Worm (Caenorhabditis elegans) whole organism, young adult: Measurements from ENCODE around the gene F22D3.4.

Experiments used
- C06A6.2 ChIP-seq: fragments of 200-800 bp; sonication (Bioruptor generic); conservative IDR thresholded peaks from 2 replicates; pipeline ENCODE4 v1.3.6; 2022; ENCODE audit warnings: missing genetic modification characterization, missing compliant biosample characterization
- F22D6.2 ChIP-seq: sonication (generic microtip); optimal IDR thresholded peaks from 2 replicates; lab custom pipeline; 2016; ENCODE audit warnings: mild to moderate bottlenecking, missing genetic modification characterization, missing compliant biosample characterization
- F37B4.10 ChIP-seq: fragments of 200-800 bp; sonication (Bioruptor generic); IDR thresholded peaks from 2 replicates; pipeline ENCODE4 v1.3.6; 2022; ENCODE audit warnings: missing genetic modification characterization, missing compliant biosample characterization
- F52B5.7 ChIP-seq: sonication (generic microtip); optimal IDR thresholded peaks from 2 replicates; lab custom pipeline; 2016; ENCODE audit warnings: mild to moderate bottlenecking, missing genetic modification characterization, missing compliant biosample characterization
- K11D2.4 ChIP-seq: fragments of 200-800 bp; sonication (Bioruptor generic); IDR thresholded peaks from 2 replicates; pipeline ENCODE4 v1.3.6; 2022; ENCODE audit warnings: missing genetic modification reagents, missing genetic modification characterization, missing compliant biosample characterization
- K12H6.12 ChIP-seq: fragments of 200-800 bp; sonication (Bioruptor generic); optimal IDR thresholded peaks from 2 replicates; lab custom pipeline; 2018; ENCODE audit warnings: mild to moderate bottlenecking, missing genetic modification characterization, missing compliant biosample characterization
- Y56A3A.18 ChIP-seq: fragments of 200-800 bp; sonication (Bioruptor generic); IDR thresholded peaks from 2 replicates; pipeline ENCODE4 v1.3.6; 2022; ENCODE audit warnings: missing genetic modification reagents, missing genetic modification characterization, missing compliant biosample characterization
- akir-1 ChIP-seq: fragments of 200-800 bp; sonication (Bioruptor generic); optimal IDR thresholded peaks from 2 replicates; lab custom pipeline; 2018; ENCODE audit warnings: mild to moderate bottlenecking, missing genetic modification characterization, moderate library complexity, missing compliant biosample characterization
- ama-1 ChIP-seq, 3 experiments: fragments of 150-350 bp in 1 of 3; sonication (generic microtip) in 2 of 3; optimal IDR thresholded peaks; 2 replicates each; lab custom pipeline; 2014 to 2018; ENCODE audit warnings: missing biosample characterization in 2 of 3, missing genetic modification characterization in 2 of 3, missing genetic modification reagents in 2 of 3
- athp-1 ChIP-seq: sonication (generic microtip); optimal IDR thresholded peaks from 2 replicates; lab custom pipeline; 2017; ENCODE audit warnings: mild to moderate bottlenecking, missing genetic modification characterization, missing compliant biosample characterization
- attf-6 ChIP-seq: fragments of 200-800 bp; sonication (Bioruptor generic); IDR thresholded peaks from 2 replicates; pipeline ENCODE4 v1.3.6; 2022; ENCODE audit warnings: missing genetic modification reagents, missing genetic modification characterization, missing compliant biosample characterization
- cebp-1 ChIP-seq, 2 experiments: fragments of 200-800 bp in 1 of 2; sonication (Bioruptor generic) in 1 of 2; sonication (generic microtip) in 1 of 2; IDR thresholded peaks in 1 of 2; optimal IDR thresholded peaks in 1 of 2; 2 replicates each; pipeline versions ENCODE4 v1.3.6 to Lab custom; 2017 to 2022; ENCODE audit warnings: missing compliant biosample characterization in 2 of 2, missing genetic modification characterization in 2 of 2, mild to moderate bottlenecking in 1 of 2, missing genetic modification reagents in 1 of 2, moderate library complexity in 1 of 2
- cebp-2 ChIP-seq: fragments of 200-800 bp; sonication (Bioruptor generic); IDR thresholded peaks from 2 replicates; pipeline ENCODE4 v1.3.6; 2022; ENCODE audit warnings: missing genetic modification characterization, missing compliant biosample characterization
- chd-7 ChIP-seq: sonication (generic microtip); optimal IDR thresholded peaks from 2 replicates; lab custom pipeline; 2016; ENCODE audit warnings: mild to moderate bottlenecking, missing genetic modification characterization, moderate library complexity, missing compliant biosample characterization
- efl-1 ChIP-seq: fragments of 150-350 bp; optimal IDR thresholded peaks from 2 replicates; lab custom pipeline; 2014; ENCODE audit warnings: missing biosample characterization, missing genetic modification reagents, missing genetic modification characterization
- egrh-3 ChIP-seq: fragments of 200-800 bp; sonication (Bioruptor generic); IDR thresholded peaks from 2 replicates; pipeline ENCODE4 v1.3.6; 2022; ENCODE audit warnings: missing genetic modification reagents, missing genetic modification characterization, missing compliant biosample characterization
- him-1 ChIP-seq: sonication (generic microtip); optimal IDR thresholded peaks from 2 replicates; lab custom pipeline; 2016; ENCODE audit warnings: missing genotype, missing genetic modification reagents, missing genetic modification characterization, missing compliant biosample characterization
- hlh-26 ChIP-seq: fragments of 200-800 bp; sonication (Bioruptor generic); conservative IDR thresholded peaks from 2 replicates; pipeline ENCODE4 v1.3.6; 2022; ENCODE audit warnings: missing genetic modification reagents, missing genetic modification characterization, missing compliant biosample characterization
- hmg-1.2 ChIP-seq: fragments of 200-800 bp; sonication (Bioruptor generic); IDR thresholded peaks from 2 replicates; pipeline ENCODE4 v1.3.6; 2022; ENCODE audit warnings: missing genetic modification reagents, missing genetic modification characterization, missing compliant biosample characterization
- hrde-1 ChIP-seq: sonication (generic microtip); optimal IDR thresholded peaks from 2 replicates; lab custom pipeline; 2016; ENCODE audit warnings: missing genetic modification characterization, mild to moderate bottlenecking, missing compliant biosample characterization, moderate library complexity, missing genotype, missing genetic modification reagents, borderline replicate concordance
- hsf-1 ChIP-seq: fragments of 200-800 bp; sonication (Bioruptor generic); IDR thresholded peaks from 2 replicates; pipeline ENCODE4 v1.3.6; 2022; ENCODE audit warnings: missing genetic modification reagents, missing genetic modification characterization, missing compliant biosample characterization
- lag-1 ChIP-seq: fragments of 200-800 bp; sonication (Bioruptor generic); IDR thresholded peaks from 2 replicates; pipeline ENCODE4 v1.3.6; 2022; ENCODE audit warnings: missing genetic modification reagents, missing genetic modification characterization, missing compliant biosample characterization
- let-607 ChIP-seq, 2 experiments: fragments of 200-800 bp in 1 of 2; sonication (Bioruptor generic) in 1 of 2; sonication (generic microtip) in 1 of 2; optimal IDR thresholded peaks; 2 replicates each; lab custom pipeline; 2016 to 2018; ENCODE audit warnings: mild to moderate bottlenecking in 2 of 2, missing compliant biosample characterization in 2 of 2, missing genetic modification characterization in 2 of 2, moderate library complexity in 2 of 2, missing genotype in 1 of 2
- lin-26 ChIP-seq: fragments of 200-800 bp; sonication (Bioruptor generic); IDR thresholded peaks from 2 replicates; pipeline ENCODE4 v1.3.6; 2022; ENCODE audit warnings: missing genetic modification reagents, missing genetic modification characterization, missing compliant biosample characterization
- lin-35 ChIP-seq, 3 experiments: fragments of 150-350 bp in 2 of 3; sonication (generic microtip) in 1 of 3; optimal IDR thresholded peaks; 2 replicates each; lab custom pipeline; 2014 to 2018; ENCODE audit warnings: missing biosample characterization in 3 of 3, missing genetic modification characterization in 3 of 3, missing genetic modification reagents in 3 of 3
- lin-40 ChIP-seq: sonication (generic microtip); optimal IDR thresholded peaks from 2 replicates; lab custom pipeline; 2016; ENCODE audit warnings: missing genetic modification characterization, mild to moderate bottlenecking, missing compliant biosample characterization, missing genotype, missing genetic modification reagents
- lin-54 ChIP-seq: fragments of 200-800 bp; sonication (Bioruptor generic); optimal IDR thresholded peaks from 2 replicates; lab custom pipeline; 2018; ENCODE audit warnings: mild to moderate bottlenecking, missing genetic modification characterization, missing compliant biosample characterization
- lir-1 ChIP-seq: fragments of 200-800 bp; sonication (Bioruptor generic); conservative IDR thresholded peaks from 2 replicates; pipeline ENCODE4 v1.3.6; 2022; ENCODE audit warnings: missing genetic modification reagents, missing genetic modification characterization, missing compliant biosample characterization
- madf-10 ChIP-seq: sonication (generic microtip); optimal IDR thresholded peaks from 2 replicates; lab custom pipeline; 2016; ENCODE audit warnings: mild to moderate bottlenecking, missing genetic modification characterization, missing compliant biosample characterization
- madf-3 ChIP-seq: fragments of 200-800 bp; sonication (Bioruptor generic); IDR thresholded peaks from 2 replicates; pipeline ENCODE4 v1.3.6; 2022; ENCODE audit warnings: missing genetic modification reagents, missing genetic modification characterization, missing compliant biosample characterization
- madf-6 ChIP-seq: fragments of 200-800 bp; sonication (Bioruptor generic); IDR thresholded peaks from 2 replicates; pipeline ENCODE4 v1.3.6; 2022; ENCODE audit warnings: missing genetic modification reagents, missing genetic modification characterization, missing compliant biosample characterization
- mel-28 ChIP-seq: sonication (generic microtip); optimal IDR thresholded peaks from 2 replicates; lab custom pipeline; 2016; ENCODE audit warnings: borderline replicate concordance, mild to moderate bottlenecking, missing genetic modification characterization, missing compliant biosample characterization
- mes-4 ChIP-seq: sonication (generic microtip); optimal IDR thresholded peaks from 2 replicates; lab custom pipeline; 2016; ENCODE audit warnings: missing genotype, missing genetic modification characterization, missing compliant biosample characterization
- nhr-179 ChIP-seq: sonication (generic microtip); optimal IDR thresholded peaks from 2 replicates; lab custom pipeline; 2016; ENCODE audit warnings: mild to moderate bottlenecking, missing genetic modification characterization, missing compliant biosample characterization
- nhr-80 ChIP-seq: sonication (generic microtip); optimal IDR thresholded peaks from 2 replicates; lab custom pipeline; 2016; ENCODE audit warnings: missing genetic modification characterization, missing compliant biosample characterization
- nhr-90 ChIP-seq: sonication (generic microtip); optimal IDR thresholded peaks from 2 replicates; lab custom pipeline; 2016; ENCODE audit warnings: missing genotype, mild to moderate bottlenecking, missing genetic modification characterization, missing compliant biosample characterization
- pbrm-1 ChIP-seq: fragments of 200-800 bp; sonication (Bioruptor generic); IDR thresholded peaks from 2 replicates; pipeline ENCODE4 v1.3.6; 2022; ENCODE audit warnings: missing genetic modification reagents, missing genetic modification characterization, missing compliant biosample characterization
- pha-4 ChIP-seq: fragments of 150-350 bp; sonication (generic microtip); optimal IDR thresholded peaks from 2 replicates; lab custom pipeline; 2014; ENCODE audit warnings: missing biosample characterization, missing genetic modification reagents, missing genetic modification characterization
- rcor-1 ChIP-seq: fragments of 200-800 bp; sonication (Bioruptor generic); IDR thresholded peaks from 2 replicates; pipeline ENCODE4 v1.3.6; 2022; ENCODE audit warnings: missing genetic modification reagents, missing genetic modification characterization, missing compliant biosample characterization
- repo-1 ChIP-seq: sonication (generic microtip); optimal IDR thresholded peaks from 2 replicates; lab custom pipeline; 2017; ENCODE audit warnings: mild to moderate bottlenecking, missing genetic modification characterization, missing compliant biosample characterization
- snpc-1.3 ChIP-seq: sonication (generic microtip); optimal IDR thresholded peaks from 2 replicates; lab custom pipeline; 2017; ENCODE audit warnings: missing genetic modification characterization, mild to moderate bottlenecking, missing compliant biosample characterization, antibody characterized with exemption, moderate library complexity, missing genotype, missing genetic modification reagents; ENCODE audit not compliant: insufficient read depth
- snpc-4 ChIP-seq, 5 experiments: fragments of 150-350 bp in 1 of 5; sonication (generic microtip) in 4 of 5; optimal IDR thresholded peaks; 2 replicates each; lab custom pipeline; 2014 to 2018; ENCODE audit warnings: missing genetic modification characterization in 5 of 5, missing biosample characterization in 3 of 5, antibody characterized with exemption in 2 of 5, mild to moderate bottlenecking in 2 of 5, missing compliant biosample characterization in 2 of 5, missing genotype in 2 of 5, moderate library complexity in 2 of 5, missing genetic modification reagents in 1 of 5
- somi-1 ChIP-seq: fragments of 200-800 bp; sonication (Bioruptor generic); optimal IDR thresholded peaks from 2 replicates; lab custom pipeline; 2018; ENCODE audit warnings: mild to moderate bottlenecking, missing genetic modification characterization, missing compliant biosample characterization
- tbp1 ChIP-seq: fragments of 200-800 bp; sonication (Bioruptor generic); optimal IDR thresholded peaks from 2 replicates; lab custom pipeline; 2018; ENCODE audit warnings: mild to moderate bottlenecking, missing genetic modification characterization, missing compliant biosample characterization
- xnd-1 ChIP-seq: sonication (generic microtip); optimal IDR thresholded peaks from 2 replicates; lab custom pipeline; 2016; ENCODE audit warnings: missing genotype, missing genetic modification reagents, missing genetic modification characterization, missing compliant biosample characterization
- ztf-26 ChIP-seq: sonication (generic microtip); optimal IDR thresholded peaks from 2 replicates; lab custom pipeline; 2017; ENCODE audit warnings: missing genetic modification characterization, missing compliant biosample characterization

The F22D3.4 gene

DNA sequence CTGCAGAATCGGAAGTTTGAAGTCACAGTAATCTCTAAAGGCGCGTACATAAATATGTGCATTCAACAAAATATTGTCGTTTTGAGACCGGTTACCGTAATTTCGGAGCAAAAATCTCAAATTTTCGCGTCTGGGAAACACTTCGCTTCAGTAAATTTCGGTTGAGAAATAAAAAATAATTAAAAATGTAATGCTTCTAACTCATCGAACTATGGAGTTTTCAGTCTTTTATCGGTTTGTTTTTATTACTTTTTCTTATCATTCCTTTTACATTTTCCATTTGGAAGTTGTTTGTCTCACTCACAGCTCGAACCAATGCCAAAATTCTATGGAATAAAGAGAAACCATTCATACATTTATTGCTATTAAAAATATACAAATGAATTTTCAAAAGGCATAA, 39.2 kb downstream of the F22D3.4 start:
- no peak for TF ChIP-seq attf-6
- no peak for TF ChIP-seq hrde-1 (tag; lab: Kevin White, UChicago)
- no peak for TF ChIP-seq lir-1 (GFP tag; lab: Robert Waterston, UW)
- 0 out of 2 replicates have a peak, but pooled peaks have one; percentile 24 for TF ChIP-seq cebp-2 (GFP tag; lab: Robert Waterston, UW)
- peak; percentile 59 for TF ChIP-seq ztf-26 (tag; lab: Kevin White, UChicago)
- peak; percentile 56 for TF ChIP-seq athp-1
- peak; percentile 39 for TF ChIP-seq nhr-80
- TF ChIP-seq efl-1, result no peak
- peak; percentile 68; the same call in 1 of the 2 replicates for TF ChIP-seq Y56A3A.18
- peak; percentile 60 for TF ChIP-seq nhr-90 (tag; lab: Kevin White, UChicago)
- peak; percentile 65 for TF ChIP-seq C06A6.2 (GFP tag; lab: Robert Waterston, UW)
- peak in 1 of 2 experiments; percentile 4 for TF ChIP-seq let-607 (tag; optimal IDR thresholded peaks at IDR 0.05; lab: Kevin White, UChicago)
- TF ChIP-seq nhr-179 (tag; lab: Kevin White, UChicago), result no peak
- no peak for TF ChIP-seq F22D6.2 (tag; lab: Kevin White, UChicago)
- no peak for TF ChIP-seq snpc-1.3 (tag; lab: Kevin White, UChicago)
- TF ChIP-seq K12H6.12 (tag; lab: Kevin White, UChicago), result peak; percentile 34
- peak; percentile 61 for TF ChIP-seq madf-10 (tag; lab: Kevin White, UChicago)
- no peak for TF ChIP-seq snpc-4 (GFP tag; optimal IDR thresholded peaks at IDR 0.05; lab: Kevin White, UChicago)
- TF ChIP-seq snpc-4 (tag; optimal IDR thresholded peaks at IDR 0.05; lab: Kevin White, UChicago), result peak in 1 of 4 experiments; percentile 7
- no peak for TF ChIP-seq lag-1 (GFP tag; lab: Robert Waterston, UW)
- 0 out of 2 replicates have a peak, but pooled peaks have one; percentile 45 for TF ChIP-seq cebp-1 (GFP tag; IDR thresholded peaks at IDR 0.05; lab: Robert Waterston, UW)
- peak; percentile 82 for TF ChIP-seq cebp-1 (tag; optimal IDR thresholded peaks at IDR 0.05; lab: Kevin White, UChicago)
- TF ChIP-seq lin-40 (tag; lab: Kevin White, UChicago), result peak; percentile 54
- no peak for TF ChIP-seq egrh-3 (GFP tag; lab: Robert Waterston, UW)
- no peak for TF ChIP-seq mes-4 (tag; lab: Kevin White, UChicago)
- peak; percentile 21 for TF ChIP-seq chd-7 (tag; lab: Kevin White, UChicago)
- TF ChIP-seq K11D2.4 (GFP tag; lab: Robert Waterston, UW), result peak; percentile 81
- TF ChIP-seq hlh-26 (GFP tag; lab: Robert Waterston, UW), result no peak
- TF ChIP-seq pbrm-1 (GFP tag; lab: Robert Waterston, UW), result 0 out of 2 replicates have a peak, but pooled peaks have one; percentile 25
- no peak for TF ChIP-seq pha-4 (tag; lab: Kevin White, UChicago)
- peak in 1 of 3 experiments; percentile 32 for TF ChIP-seq lin-35 (GFP tag; optimal IDR thresholded peaks at IDR 0.05; lab: Kevin White, UChicago)
- peak; percentile 59 for TF ChIP-seq tbp1 (GFP tag; lab: Kevin White, UChicago)
- no peak for TF ChIP-seq mel-28 (tag; lab: Kevin White, UChicago)
- no peak for TF ChIP-seq akir-1 (GFP tag; lab: Kevin White, UChicago)
- TF ChIP-seq F37B4.10 (GFP tag; lab: Robert Waterston, UW), result no peak
- 0 out of 2 replicates have a peak, but pooled peaks have one; percentile 49 for TF ChIP-seq madf-3 (GFP tag; lab: Robert Waterston, UW)
- TF ChIP-seq ama-1 (optimal IDR thresholded peaks at IDR 0.05; lab: Kevin White, UChicago), result peak; percentile 57
- TF ChIP-seq ama-1 (GFP tag; optimal IDR thresholded peaks at IDR 0.05; lab: Kevin White, UChicago), result no peak
- TF ChIP-seq repo-1, result peak; percentile 82
- TF ChIP-seq lin-26 (GFP tag; lab: Robert Waterston, UW), result no peak
- TF ChIP-seq madf-6, result no peak
- TF ChIP-seq him-1 (tag; lab: Kevin White, UChicago), result peak; percentile 44
- TF ChIP-seq rcor-1 (GFP tag; lab: Robert Waterston, UW), result no peak
- 0 out of 2 replicates have a peak, but pooled peaks have one; percentile 19 for TF ChIP-seq hsf-1
- peak; percentile 34 for TF ChIP-seq somi-1 (GFP tag; lab: Kevin White, UChicago)
- TF ChIP-seq F52B5.7, result peak; percentile 66
- TF ChIP-seq xnd-1 (tag; lab: Kevin White, UChicago), result no peak
- peak; percentile 42 for TF ChIP-seq hmg-1.2 (GFP tag; lab: Robert Waterston, UW)
- TF ChIP-seq lin-54 (GFP tag; lab: Kevin White, UChicago), result peak; percentile 44
